Fruit fly (Drosophila melanogaster): ENCODE measurements around the gene CG7567.
A peak's percentile ranks its signal among the peaks of the same experiment; 100 is the strongest.

CG7567 gene

dm6 chr3R:29591481-29592138, 3.7 kb upstream of the CG7567 start, which contains the start of gene alph (continued):
- TF ChIP-seq chinmo (GFP tag; IDR thresholded peaks at IDR 0.05; ENCODE audit: partially characterized antibody), result peak; percentile 97
- TF ChIP-seq Med (GFP tag), result peak; percentile 86
- TF ChIP-seq E2f1 (GFP tag; IDR thresholded peaks at IDR 0.05), result no peak
- peak; percentile 90 for TF ChIP-seq Ets97D (GFP tag; optimal IDR thresholded peaks at IDR 0.05)
- TF ChIP-seq dysf (GFP tag; IDR thresholded peaks at IDR 0.05), result peak; percentile 37; the same call in 1 of the 3 replicates
- no peak for TF ChIP-seq Ssrp (tag; optimal IDR thresholded peaks at IDR 0.05)
- peak; percentile 5 for TF ChIP-seq grau (tag; optimal IDR thresholded peaks at IDR 0.05)
- TF ChIP-seq CG1602 (GFP tag; optimal IDR thresholded peaks at IDR 0.05), result peak; percentile 8
- peak; percentile 93 for TF ChIP-seq sna (GFP tag; IDR thresholded peaks at IDR 0.05; ENCODE audit: partially characterized antibody)
- TF ChIP-seq sima (GFP tag; optimal IDR thresholded peaks at IDR 0.05), result no peak
- TF ChIP-seq CG16815 (GFP tag; optimal IDR thresholded peaks at IDR 0.05), result no peak
- peak; percentile 97 for TF ChIP-seq Elba2 (GFP tag; optimal IDR thresholded peaks at IDR 0.05)
- TF ChIP-seq CHES-1-like (GFP tag; optimal IDR thresholded peaks at IDR 0.05), result peak; percentile 64
- no peak for TF ChIP-seq CG17612 (GFP tag; IDR thresholded peaks at IDR 0.05)
- no peak for TF ChIP-seq luna (GFP tag; optimal IDR thresholded peaks at IDR 0.05)
- peak; percentile 93 for TF ChIP-seq nerfin-2 (GFP tag; IDR thresholded peaks at IDR 0.05; ENCODE audit: partially characterized antibody)
- TF ChIP-seq CG4820 (GFP tag; optimal IDR thresholded peaks at IDR 0.05), result peak; percentile 10
- peak; percentile 97 for TF ChIP-seq hb (GFP tag; IDR thresholded peaks at IDR 0.05; ENCODE audit: partially characterized antibody)
- TF ChIP-seq gce (GFP tag; IDR thresholded peaks at IDR 0.05), result no peak
- no peak for TF ChIP-seq cato (GFP tag; optimal IDR thresholded peaks at IDR 0.05; ENCODE audit: borderline replicate concordance)
- peak; percentile 48 for TF ChIP-seq CG2120 (GFP tag; optimal IDR thresholded peaks at IDR 0.05)
- TF ChIP-seq ham (GFP tag; IDR thresholded peaks at IDR 0.05), result no peak
- TF ChIP-seq Hr3 (GFP tag; optimal IDR thresholded peaks at IDR 0.05), result peak; percentile 33
- TF ChIP-seq Abd-B (GFP tag; optimal IDR thresholded peaks at IDR 0.05), result peak; percentile 50
- TF ChIP-seq Aef1 (GFP tag; IDR thresholded peaks at IDR 0.05), result no peak
- 0 out of 3 replicates have a peak, but pooled peaks have one; percentile 7 for TF ChIP-seq CG7357 (GFP tag; IDR thresholded peaks at IDR 0.05)
- no peak for TF ChIP-seq ase (GFP tag; IDR thresholded peaks at IDR 0.05)
- TF ChIP-seq CG12071 (GFP tag; optimal IDR thresholded peaks at IDR 0.05), result peak; percentile 13
- peak; percentile 65; the same call in 1 of the 2 replicates for TF ChIP-seq Xrp1 (GFP tag; IDR thresholded peaks at IDR 0.05)
- TF ChIP-seq CG8924 (tag; optimal IDR thresholded peaks at IDR 0.05), result peak; percentile 25
- peak; percentile 7 for TF ChIP-seq CG10147 (GFP tag; optimal IDR thresholded peaks at IDR 0.05)
- no peak for TF ChIP-seq Ptx1 (GFP tag; IDR thresholded peaks at IDR 0.05)
- peak; percentile 9 for TF ChIP-seq Max (GFP tag; optimal IDR thresholded peaks at IDR 0.05)
- no peak for TF ChIP-seq Hand (GFP tag; optimal IDR thresholded peaks at IDR 0.05)
- peak; percentile 39 for TF ChIP-seq twi (tag; optimal IDR thresholded peaks at IDR 0.05)
- peak; percentile 6 for TF ChIP-seq CG3407 (GFP tag; optimal IDR thresholded peaks at IDR 0.05)
- TF ChIP-seq CG3847 (GFP tag; IDR thresholded peaks at IDR 0.05), result peak; percentile 61
- peak; percentile 91 for TF ChIP-seq Ets65A (GFP tag)
- TF ChIP-seq Doc2 (GFP tag; IDR thresholded peaks at IDR 0.05), result no peak
- TF ChIP-seq slbo (GFP tag; IDR thresholded peaks at IDR 0.05), result peak; percentile 53
- peak; percentile 96 for TF ChIP-seq unc-4 (GFP tag; IDR thresholded peaks at IDR 0.05; ENCODE audit: partially characterized antibody)
- TF ChIP-seq Hr39 (optimal IDR thresholded peaks at IDR 0.05), result no peak
- peak; percentile 93 for TF ChIP-seq zen2 (GFP tag; IDR thresholded peaks at IDR 0.05; ENCODE audit: partially characterized antibody)
- no peak for TF ChIP-seq gt (GFP tag; IDR thresholded peaks at IDR 0.05)
- peak in 1 of 2 experiments; percentile 6 for TF ChIP-seq tll (GFP tag; optimal IDR thresholded peaks at IDR 0.05)
- peak; percentile 96 for TF ChIP-seq pita (GFP tag; optimal IDR thresholded peaks at IDR 0.05)
- peak; percentile 9 for TF ChIP-seq grn (GFP tag; optimal IDR thresholded peaks at IDR 0.05)
- TF ChIP-seq Drgx (GFP tag; IDR thresholded peaks at IDR 0.05), result peak; percentile 18; the same call in 1 of the 2 replicates
- peak; percentile 28 for TF ChIP-seq CG8765 (GFP tag; IDR thresholded peaks at IDR 0.05)
- TF ChIP-seq klu (GFP tag; IDR thresholded peaks at IDR 0.05), result no peak
